Worm (Caenorhabditis elegans) whole organism, mixed stage, embryonic: ENCODE data around the gene rfip-1.

ENCODE experiments used
- M03D4.4 ChIP-seq: sonication (generic microtip); optimal IDR thresholded peaks from 2 replicates; lab custom pipeline; 2017; ENCODE audit warnings: mild to moderate bottlenecking, missing genetic modification characterization, missing compliant biosample characterization
- bed-3 ChIP-seq: fragments of 200-800 bp; sonication (Bioruptor generic); optimal IDR thresholded peaks from 3 replicates; lab custom pipeline; 2018; ENCODE audit warnings: mild to moderate bottlenecking, missing genetic modification characterization, moderate library complexity, missing compliant biosample characterization
- blmp-1 ChIP-seq: fragments of 150-350 bp; optimal IDR thresholded peaks from 2 replicates; lab custom pipeline; 2014; ENCODE audit warnings: missing biosample characterization, missing genetic modification characterization
- ceh-39 ChIP-seq: fragments of 150-350 bp; optimal IDR thresholded peaks from 2 replicates; lab custom pipeline; 2014; ENCODE audit warnings: missing biosample characterization, missing genetic modification characterization
- ceh-43 ChIP-seq: fragments of 200-800 bp; sonication (Bioruptor generic); optimal IDR thresholded peaks from 2 replicates; lab custom pipeline; 2018; ENCODE audit warnings: mild to moderate bottlenecking, missing genetic modification characterization, moderate library complexity, missing compliant biosample characterization
- ceh-83 ChIP-seq: fragments of 200-800 bp; sonication (Bioruptor generic); optimal IDR thresholded peaks from 2 replicates; lab custom pipeline; 2018; ENCODE audit warnings: mild to moderate bottlenecking, missing genetic modification characterization, missing compliant biosample characterization
- ces-1 ChIP-seq: fragments of 150-350 bp; optimal IDR thresholded peaks from 2 replicates; lab custom pipeline; 2014; ENCODE audit warnings: missing biosample characterization, missing genetic modification reagents, missing genetic modification characterization
- cnd-1 ChIP-seq: fragments of 200-800 bp; sonication (Bioruptor generic); optimal IDR thresholded peaks from 2 replicates; lab custom pipeline; 2018; ENCODE audit warnings: mild to moderate bottlenecking, missing genetic modification characterization, missing compliant biosample characterization
- drap-1 ChIP-seq: fragments of 200-800 bp; sonication (Bioruptor generic); optimal IDR thresholded peaks from 3 replicates; lab custom pipeline; 2018; ENCODE audit warnings: mild to moderate bottlenecking, missing genetic modification characterization, missing compliant biosample characterization
- elt-1 ChIP-seq: sonication (generic microtip); optimal IDR thresholded peaks from 2 replicates; lab custom pipeline; 2017; ENCODE audit warnings: missing genetic modification characterization, mild to moderate bottlenecking, missing compliant biosample characterization, antibody characterized with exemption, moderate library complexity, borderline replicate concordance; ENCODE audit not compliant: insufficient read depth
- flh-1 ChIP-seq: fragments of 200-800 bp; sonication (Bioruptor generic); optimal IDR thresholded peaks from 2 replicates; lab custom pipeline; 2018; ENCODE audit warnings: mild to moderate bottlenecking, missing genetic modification characterization, moderate library complexity, missing compliant biosample characterization
- ham-2 ChIP-seq: fragments of 200-800 bp; sonication (Bioruptor generic); optimal IDR thresholded peaks from 2 replicates; lab custom pipeline; 2018; ENCODE audit warnings: mild to moderate bottlenecking, missing genetic modification characterization, missing compliant biosample characterization
- hlh-1 ChIP-seq: fragments of 150-350 bp; optimal IDR thresholded peaks from 2 replicates; lab custom pipeline; 2014; ENCODE audit warnings: missing biosample characterization, missing genetic modification reagents, missing genetic modification characterization
- lin-32 ChIP-seq: fragments of 200-800 bp; sonication (Bioruptor generic); optimal IDR thresholded peaks from 2 replicates; lab custom pipeline; 2018; ENCODE audit warnings: mild to moderate bottlenecking, missing genetic modification characterization, missing compliant biosample characterization
- lsy-2 ChIP-seq: fragments of 150-350 bp; optimal IDR thresholded peaks from 2 replicates; lab custom pipeline; 2014; ENCODE audit warnings: missing biosample characterization, missing genetic modification characterization
- mab-5 ChIP-seq: fragments of 150-350 bp; optimal IDR thresholded peaks from 2 replicates; lab custom pipeline; 2014; ENCODE audit warnings: missing biosample characterization, missing genetic modification characterization
- mep-1 ChIP-seq: fragments of 150-350 bp; optimal IDR thresholded peaks from 2 replicates; lab custom pipeline; 2017; ENCODE audit warnings: missing biosample characterization, missing genetic modification reagents, missing genetic modification characterization, inconsistent platforms
- mls-2 ChIP-seq: sonication (generic microtip); optimal IDR thresholded peaks from 2 replicates; lab custom pipeline; 2016; ENCODE audit warnings: mild to moderate bottlenecking, missing genetic modification characterization, moderate library complexity, missing compliant biosample characterization
- nhr-2 ChIP-seq: fragments of 150-350 bp; optimal IDR thresholded peaks from 2 replicates; lab custom pipeline; 2014; ENCODE audit warnings: missing biosample characterization, missing genetic modification characterization
- nhr-237 ChIP-seq: fragments of 150-350 bp; optimal IDR thresholded peaks from 2 replicates; lab custom pipeline; 2014; ENCODE audit warnings: missing biosample characterization, missing genetic modification characterization
- nhr-28 ChIP-seq: fragments of 150-350 bp; optimal IDR thresholded peaks from 2 replicates; lab custom pipeline; 2014; ENCODE audit warnings: missing biosample characterization, missing genetic modification characterization
- nhr-76 ChIP-seq: sonication (generic microtip); optimal IDR thresholded peaks from 2 replicates; lab custom pipeline; 2017; ENCODE audit warnings: missing biosample characterization, missing genetic modification characterization
- sem-2 ChIP-seq: fragments of 200-800 bp; sonication (Bioruptor generic); optimal IDR thresholded peaks from 2 replicates; lab custom pipeline; 2018; ENCODE audit warnings: mild to moderate bottlenecking, missing genetic modification characterization, missing compliant biosample characterization
- snpc-4 ChIP-seq: fragments of 150-350 bp; optimal IDR thresholded peaks from 2 replicates; lab custom pipeline; 2014; ENCODE audit warnings: missing biosample characterization, missing genetic modification characterization
- sptf-1 ChIP-seq: sonication (generic microtip); optimal IDR thresholded peaks from 2 replicates; lab custom pipeline; 2017; ENCODE audit warnings: mild to moderate bottlenecking, missing genetic modification characterization, moderate library complexity, missing compliant biosample characterization
- tbx-8 ChIP-seq: fragments of 200-800 bp; sonication (Bioruptor generic); optimal IDR thresholded peaks from 2 replicates; lab custom pipeline; 2018; ENCODE audit warnings: mild to moderate bottlenecking, missing genetic modification characterization, moderate library complexity, missing compliant biosample characterization
- unc-120 ChIP-seq: sonication (generic microtip); optimal IDR thresholded peaks from 2 replicates; lab custom pipeline; 2017; ENCODE audit warnings: missing genetic modification characterization, missing compliant biosample characterization; ENCODE audit not compliant: poor library complexity, severe bottlenecking
- unc-39 ChIP-seq: fragments of 150-350 bp; optimal IDR thresholded peaks from 2 replicates; lab custom pipeline; 2014; ENCODE audit warnings: missing biosample characterization, missing genetic modification characterization
- unc-62 ChIP-seq: fragments of 150-350 bp; optimal IDR thresholded peaks from 2 replicates; lab custom pipeline; 2014; ENCODE audit warnings: missing biosample characterization, missing genetic modification reagents, missing genetic modification characterization
- zip-8 ChIP-seq: fragments of 150-350 bp; optimal IDR thresholded peaks from 2 replicates; lab custom pipeline; 2014; ENCODE audit warnings: missing biosample characterization, missing genetic modification characterization
- ztf-11 ChIP-seq: fragments of 150-350 bp; optimal IDR thresholded peaks from 2 replicates; lab custom pipeline; 2014; ENCODE audit warnings: missing biosample characterization, missing genetic modification characterization

rfip-1 gene

ce11 chrII:5884252-5884651 lies at the start of gene rfip-1:
Gene rfip-1 (plus strand): TSS chrII:5884552.
- no peak for TF ChIP-seq ztf-11 (tag; lab: Kevin White, UChicago)
- no peak for TF ChIP-seq M03D4.4 (tag; lab: Kevin White, UChicago)
- TF ChIP-seq nhr-2, result no peak
- TF ChIP-seq mab-5 (tag; lab: Kevin White, UChicago), result no peak
- no peak for TF ChIP-seq nhr-237 (tag; lab: Kevin White, UChicago)
- no peak for TF ChIP-seq unc-39 (tag; lab: Kevin White, UChicago)
- no peak for TF ChIP-seq tbx-8 (GFP tag; lab: Kevin White, UChicago)
- TF ChIP-seq elt-1 (tag; lab: Kevin White, UChicago), result no peak
- TF ChIP-seq cnd-1 (tag; lab: Kevin White, UChicago), result no peak
- TF ChIP-seq lsy-2 (tag; lab: Kevin White, UChicago), result no peak
- no peak for TF ChIP-seq mls-2 (tag; lab: Kevin White, UChicago)
- no peak for TF ChIP-seq lin-32 (GFP tag; lab: Kevin White, UChicago)
- no peak for TF ChIP-seq drap-1 (GFP tag; lab: Kevin White, UChicago)
- TF ChIP-seq unc-62, result no peak
- TF ChIP-seq sptf-1, result no peak
- TF ChIP-seq blmp-1, result no peak
- TF ChIP-seq sem-2 (GFP tag; lab: Kevin White, UChicago), result no peak
- TF ChIP-seq nhr-76, result no peak
- no peak for TF ChIP-seq ces-1 (GFP tag; lab: Kevin White, UChicago)
- TF ChIP-seq flh-1, result no peak

- TF ChIP-seq unc-120 (tag; lab: Kevin White, UChicago) (no peak), sem-2 (GFP tag; lab: Kevin White, UChicago) (no peak), ham-2 (no peak), nhr-237 (tag; lab: Kevin White, UChicago) (no peak), bed-3 (GFP tag; lab: Kevin White, UChicago) (no peak), snpc-4 (no peak), nhr-76 (no peak), nhr-2 (no peak), sptf-1 (no peak), zip-8 (tag; lab: Kevin White, UChicago) (no peak), nhr-28 (tag; lab: Kevin White, UChicago) (no peak), elt-1 (tag; lab: Kevin White, UChicago) (no peak), mep-1 (no peak), ztf-11 (tag; lab: Kevin White, UChicago) (no peak)
- TF ChIP-seq, all 35 proteins: peak for 0
Measured at ce11 chrII:5835146-5835545, 49.2 kb upstream of the rfip-1 start.

- TF ChIP-seq cnd-1 (tag; lab: Kevin White, UChicago) (peak; percentile 32), unc-120 (tag; lab: Kevin White, UChicago) (peak; percentile 34), ceh-83 (peak; percentile 59), nhr-2 (no peak), ceh-43 (GFP tag; lab: Kevin White, UChicago) (no peak), zip-8 (tag; lab: Kevin White, UChicago) (no peak), hlh-1 (tag; lab: Kevin White, UChicago) (no peak), ces-1 (GFP tag; lab: Kevin White, UChicago) (peak; percentile 82), ceh-39 (tag; lab: Kevin White, UChicago) (peak; percentile 20), bed-3 (GFP tag; lab: Kevin White, UChicago) (peak; percentile 19), lsy-2 (tag; lab: Kevin White, UChicago) (peak; percentile 32), nhr-237 (tag; lab: Kevin White, UChicago) (peak; percentile 38)
Measured at ce11 chrII:5836153-5836719, 48.1 kb upstream of the rfip-1 start, which contains the start of gene fzo-1. Gene fzo-1 (minus strand): TSS chrII:5836203.

- no peak for TF ChIP-seq bed-3 (GFP tag; lab: Kevin White, UChicago)
- TF ChIP-seq lsy-2 (tag; lab: Kevin White, UChicago), result no peak
- TF ChIP-seq zip-8 (tag; lab: Kevin White, UChicago), result no peak
- TF ChIP-seq cnd-1 (tag; lab: Kevin White, UChicago), result no peak
- TF ChIP-seq mab-5 (tag; lab: Kevin White, UChicago), result no peak
- TF ChIP-seq unc-62, result no peak
- TF ChIP-seq tbx-8 (GFP tag; lab: Kevin White, UChicago), result no peak
Measured at ce11 chrII:5838453-5838852, 45.9 kb upstream of the rfip-1 start, which contains the start of gene ZK1248.15. Gene ZK1248.15 (minus strand): TSS chrII:5838553.
